Worm (Caenorhabditis elegans): ENCODE measurements around the gene ehn-3.

The ehn-3 gene

DNA sequence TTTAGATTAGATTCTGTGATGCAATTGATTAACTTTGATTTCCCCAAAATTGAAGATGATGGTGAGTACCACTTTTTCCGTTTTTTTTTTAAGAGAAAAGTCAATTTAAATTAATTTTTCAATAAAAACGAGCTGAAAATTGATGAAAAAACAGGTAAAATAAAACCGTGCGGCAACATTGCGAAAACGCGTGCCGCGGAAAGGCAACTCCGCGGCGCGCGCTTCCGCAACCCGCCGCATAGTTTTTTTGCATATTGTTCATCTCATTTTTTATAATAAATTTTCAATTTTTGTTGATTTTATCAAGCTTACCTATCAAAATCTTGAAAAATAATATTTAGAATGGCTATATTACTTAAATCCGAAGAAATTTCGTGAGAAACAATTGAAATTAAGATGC is 48.1 kb downstream of the ehn-3 start (continued):
- no peak for TF ChIP-seq npax-4 (tag; optimal IDR thresholded peaks at IDR 0.05)
- no peak for TF ChIP-seq gmeb-2 (tag; optimal IDR thresholded peaks at IDR 0.05)
- peak; percentile 76 for TF ChIP-seq elt-2 (tag; optimal IDR thresholded peaks at IDR 0.05)
- peak; percentile 18 for TF ChIP-seq nhr-232 (tag; optimal IDR thresholded peaks at IDR 0.05)
- TF ChIP-seq sox-4 (tag; optimal IDR thresholded peaks at IDR 0.05) = peak; percentile 44
- TF ChIP-seq tbx-7 (tag; optimal IDR thresholded peaks at IDR 0.05) = no peak
- no peak for TF ChIP-seq unc-3 (GFP tag; conservative IDR thresholded peaks at IDR 0.05)
- peak; percentile 22 for TF ChIP-seq unc-3 (tag; optimal IDR thresholded peaks at IDR 0.05)
- no peak for TF ChIP-seq unc-55 (GFP tag; optimal IDR thresholded peaks at IDR 0.05)
- peak; percentile 39 for TF ChIP-seq ceh-14 (tag; optimal IDR thresholded peaks at IDR 0.05)
- TF ChIP-seq T23F11.4 (GFP tag; optimal IDR thresholded peaks at IDR 0.05) = no peak
- no peak for TF ChIP-seq ceh-22 (tag; optimal IDR thresholded peaks at IDR 0.05)
- TF ChIP-seq hlh-13 (GFP tag; optimal IDR thresholded peaks at IDR 0.05) = no peak
- no peak for TF ChIP-seq rnt-1 (tag; optimal IDR thresholded peaks at IDR 0.05)
- no peak for TF ChIP-seq pha-4 (tag; optimal IDR thresholded peaks at IDR 0.05)
- no peak for TF ChIP-seq hlh-30 (tag; optimal IDR thresholded peaks at IDR 0.05; ENCODE audit: insufficient read depth)
- TF ChIP-seq K02D7.2 (tag; optimal IDR thresholded peaks at IDR 0.05) = peak; percentile 25
- no peak for TF ChIP-seq dve-1 (tag; optimal IDR thresholded peaks at IDR 0.05)
- TF ChIP-seq ahr-1 (tag; optimal IDR thresholded peaks at IDR 0.05) = no peak
- TF ChIP-seq K09A11.1 (tag; optimal IDR thresholded peaks at IDR 0.05; ENCODE audit: insufficient read depth) = peak; percentile 65
- no peak for TF ChIP-seq dmd-4 (tag; optimal IDR thresholded peaks at IDR 0.05; ENCODE audit: borderline replicate concordance)
- TF ChIP-seq ceh-24 (tag; optimal IDR thresholded peaks at IDR 0.05) = no peak
- TF ChIP-seq elt-4 (tag; optimal IDR thresholded peaks at IDR 0.05) = no peak
- TF ChIP-seq tbx-2 (tag; optimal IDR thresholded peaks at IDR 0.05) = peak; percentile 50
- peak; percentile 41 for TF ChIP-seq pha-2 (tag; optimal IDR thresholded peaks at IDR 0.05)
- TF ChIP-seq eyg-1 (tag; optimal IDR thresholded peaks at IDR 0.05) = no peak
- TF ChIP-seq C38D4.7 (GFP tag; optimal IDR thresholded peaks at IDR 0.05) = peak; percentile 1
- no peak for TF ChIP-seq F13H6.1 (tag; optimal IDR thresholded peaks at IDR 0.05)
- TF ChIP-seq ref-2 (tag; optimal IDR thresholded peaks at IDR 0.05) = peak; percentile 20
- no peak for TF ChIP-seq hlh-6 (tag; optimal IDR thresholded peaks at IDR 0.05)
- TF ChIP-seq sdc-2 (tag; optimal IDR thresholded peaks at IDR 0.05) = no peak
- no peak for TF ChIP-seq pqm-1 (tag; optimal IDR thresholded peaks at IDR 0.05)
- no peak for TF ChIP-seq ceh-9 (tag; optimal IDR thresholded peaks at IDR 0.05)
- no peak for TF ChIP-seq mec-3 (tag; optimal IDR thresholded peaks at IDR 0.05; ENCODE audit: borderline replicate concordance)
- no peak for TF ChIP-seq ceh-45 (GFP tag; IDR thresholded peaks at IDR 0.05)
- TF ChIP-seq pat-9 (tag; optimal IDR thresholded peaks at IDR 0.05) = peak; percentile 52

DNA sequence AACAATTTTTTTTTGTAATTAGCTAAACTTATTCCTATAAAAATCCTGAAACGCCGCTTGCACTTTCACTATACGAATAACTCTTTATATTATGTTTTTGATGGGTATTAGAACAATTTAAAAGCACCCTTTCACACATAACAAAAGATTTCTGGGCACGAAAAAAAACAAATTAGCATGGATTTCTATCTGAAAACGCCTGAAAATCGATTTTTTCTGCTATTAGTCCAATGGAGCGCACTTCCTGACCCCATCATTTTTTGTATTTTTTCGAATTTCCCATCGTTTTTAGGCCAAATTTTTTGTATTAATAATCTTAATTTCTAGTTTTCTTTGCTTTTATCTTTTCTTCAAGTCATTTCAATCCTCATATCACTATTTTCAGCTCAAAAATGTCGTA is 49.6 kb downstream of the ehn-3 start, which contains the start of gene F41H10.3:
F41H10.3 (plus strand) TSS at position 388 of the 400 bp plus-strand sequence.
- TF ChIP-seq ceh-48 (tag; optimal IDR thresholded peaks at IDR 0.05) (peak; percentile 18), ets-4 (tag; optimal IDR thresholded peaks at IDR 0.05) (no peak)

DNA sequence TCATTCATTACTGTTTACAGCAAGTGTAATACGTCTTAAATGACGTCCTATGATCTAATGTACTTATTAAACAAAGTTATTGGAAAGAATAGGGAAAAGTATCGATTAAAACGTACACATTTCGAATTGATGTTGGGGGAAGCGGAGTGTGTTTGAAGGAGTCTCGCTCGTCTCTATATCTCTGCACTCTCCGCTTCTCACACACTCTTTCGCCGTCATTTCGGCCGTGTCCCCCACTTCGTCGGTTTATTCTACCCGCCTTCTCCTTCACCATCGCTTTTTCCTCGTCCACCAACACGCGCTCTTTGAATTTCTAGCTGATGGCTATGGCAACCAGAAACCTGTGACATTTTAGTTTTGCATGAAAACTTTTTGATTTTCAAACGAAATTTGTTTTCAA is 50.2 kb downstream of the ehn-3 start:
- TF ChIP-seq nfya-1 (tag; optimal IDR thresholded peaks at IDR 0.05) (peak; percentile 47), unc-42 (tag; optimal IDR thresholded peaks at IDR 0.05) (peak; percentile 4), npax-4 (tag; optimal IDR thresholded peaks at IDR 0.05) (no peak), ceh-48 (tag; optimal IDR thresholded peaks at IDR 0.05) (peak; percentile 66), tbx-2 (tag; optimal IDR thresholded peaks at IDR 0.05) (peak; percentile 16), unc-86 (tag; optimal IDR thresholded peaks at IDR 0.05) (no peak), syd-9 (tag; optimal IDR thresholded peaks at IDR 0.05) (peak; percentile 13), ceh-45 (GFP tag; IDR thresholded peaks at IDR 0.05) (no peak), ceh-31 (tag; optimal IDR thresholded peaks at IDR 0.05) (peak; percentile 41), rnt-1 (tag; optimal IDR thresholded peaks at IDR 0.05) (peak; percentile 16), ceh-34 (tag; optimal IDR thresholded peaks at IDR 0.05) (peak; percentile 58)
